Fruit fly (Drosophila melanogaster) whole organism: ENCODE measurements around the gene ZnT35C.

Source experiments
- CG8478 ChIP-seq: fragments of >200 bp; optimal IDR thresholded peaks from 2 replicates; lab custom pipeline; 2018; ENCODE audit warnings: inconsistent platforms
- EcR ChIP-seq, 2 experiments: fragments of >200 bp; optimal IDR thresholded peaks; 2 replicates each; lab custom pipeline; 2017; ENCODE audit warnings: missing biosample characterization in 2 of 2, missing genetic modification characterization in 2 of 2, missing genetic modification reagents in 2 of 2

DNA sequence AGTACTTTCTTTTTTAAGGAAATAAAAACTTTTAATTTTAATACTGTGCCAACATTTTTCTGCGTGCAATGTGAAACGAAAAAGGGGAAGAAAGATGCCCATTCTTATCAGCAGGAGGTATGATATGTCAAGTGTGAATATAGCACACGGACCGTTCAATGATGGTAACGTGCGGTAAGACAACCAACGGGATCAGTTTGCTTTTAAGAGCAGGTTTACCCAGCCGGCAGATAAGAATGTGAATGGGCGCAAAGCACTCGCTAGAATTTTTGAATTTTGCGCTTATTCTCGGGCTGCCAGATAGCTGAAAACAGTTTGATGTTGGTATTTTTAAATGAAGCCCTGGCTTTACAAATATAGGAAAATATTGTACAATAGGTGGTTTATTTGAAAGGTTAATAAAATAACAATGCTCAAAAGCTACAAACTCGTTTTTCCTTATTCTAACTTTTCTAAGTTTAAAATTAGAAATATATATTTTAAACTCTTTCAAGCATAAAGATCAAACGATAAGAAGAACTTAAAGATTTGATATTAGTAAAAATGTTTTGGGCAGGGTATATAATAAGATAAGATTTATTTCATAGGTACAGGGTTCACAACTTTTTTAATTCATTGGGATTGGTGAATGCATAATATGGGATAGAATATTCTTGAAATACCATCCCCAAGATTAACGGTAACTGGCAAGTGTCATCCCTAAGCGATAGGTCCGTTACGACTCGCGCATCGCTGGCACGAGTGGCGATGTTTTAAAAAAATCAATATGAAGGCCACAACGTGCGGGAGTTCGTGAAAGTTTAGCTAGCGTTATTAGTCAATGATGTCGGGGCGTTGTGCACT lies 870 bp upstream of the ZnT35C start, which contains the start of gene dao:
- TF ChIP-seq CG8478 (lab: Kevin White, UChicago) (no peak), EcR (GFP tag; optimal IDR thresholded peaks at IDR 0.05; lab: Kevin White, UChicago) (no peak)
